Fruit fly (Drosophila melanogaster): ENCODE results near the gene CG15412.

DNA sequence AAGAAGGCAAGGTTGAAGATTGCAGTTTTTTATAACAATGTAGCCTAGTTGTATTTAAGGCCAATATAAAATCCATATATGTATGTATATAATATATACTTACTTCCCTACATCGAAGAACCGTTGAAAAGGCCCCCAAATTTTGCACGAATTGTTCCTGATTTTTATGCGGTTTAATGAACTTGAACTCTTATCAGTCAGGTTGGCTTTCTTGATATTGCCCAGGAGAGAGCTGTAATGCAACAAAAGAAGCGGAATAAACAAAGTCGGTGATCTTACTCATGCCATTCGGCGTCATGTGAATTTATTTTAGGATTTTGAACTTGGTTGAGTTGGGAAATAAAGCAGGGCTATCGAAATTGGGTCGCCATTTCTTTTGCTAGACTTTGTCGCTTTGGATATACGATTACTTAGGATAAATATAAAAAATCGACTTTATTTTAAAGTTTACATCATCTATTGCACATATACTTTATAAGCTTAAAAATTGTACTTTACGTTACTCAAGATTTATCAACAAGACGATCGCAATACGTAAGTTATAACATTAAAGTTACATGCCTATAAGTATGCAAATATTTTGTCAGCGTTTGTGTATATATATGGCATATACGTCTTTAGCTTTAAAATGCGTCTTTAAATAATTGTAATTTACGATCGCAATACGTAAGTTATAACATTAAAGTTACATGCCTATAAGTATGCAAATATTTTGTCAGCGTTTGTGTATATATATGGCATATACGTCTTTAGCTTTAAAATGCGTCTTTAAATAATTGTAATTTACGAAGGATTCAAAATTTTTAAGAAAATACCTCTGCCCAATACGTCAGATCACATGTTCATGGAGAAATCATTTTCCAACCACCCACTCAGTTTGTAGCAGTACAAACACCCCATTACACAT, 18.5 kb downstream of the CG15412 start, which contains the start of gene CG8838:
- no peak for TF ChIP-seq CG8478 (optimal IDR thresholded peaks at IDR 0.05)
- no peak for TF ChIP-seq CTCF (optimal IDR thresholded peaks at IDR 0.05)
